Fruit fly (Drosophila melanogaster): ENCODE data around the gene CG9121.
A peak's percentile ranks its signal among the peaks of the same experiment; 100 is the strongest.

The CG9121 gene

dm6 chr2L:5000287-5000871 lies 50.5 kb downstream of the CG9121 start (continued):
- peak; percentile 56 for TF ChIP-seq Poxn (GFP tag; IDR thresholded peaks at IDR 0.05)
- TF ChIP-seq CG1233 (GFP tag; optimal IDR thresholded peaks at IDR 0.05): peak; percentile 86
- TF ChIP-seq CG16813 (GFP tag; IDR thresholded peaks at IDR 0.05; ENCODE audit: partially characterized antibody): 0 out of 3 replicates have a peak, but pooled peaks have one; percentile 13
- TF ChIP-seq CG6765 (GFP tag; optimal IDR thresholded peaks at IDR 0.05): peak; percentile 72
- TF ChIP-seq CG17802 (tag; optimal IDR thresholded peaks at IDR 0.05): peak; percentile 33
- peak; percentile 67 for TF ChIP-seq CG4328 (GFP tag; optimal IDR thresholded peaks at IDR 0.05)
- TF ChIP-seq chm (GFP tag; IDR thresholded peaks at IDR 0.05): peak; percentile 87
- TF ChIP-seq bab2 (GFP tag; optimal IDR thresholded peaks at IDR 0.05): peak; percentile 48
- TF ChIP-seq insv (GFP tag; optimal IDR thresholded peaks at IDR 0.05): peak in 1 of 2 experiments; percentile 47
- peak; percentile 80 for TF ChIP-seq HmgZ (tag; optimal IDR thresholded peaks at IDR 0.05)
- TF ChIP-seq CG12942 (GFP tag; optimal IDR thresholded peaks at IDR 0.05): peak; percentile 54
- peak; percentile 51; the same call in 2 of the 3 replicates for TF ChIP-seq ken (GFP tag; IDR thresholded peaks at IDR 0.05)
- peak; percentile 86 for TF ChIP-seq nmo (GFP tag; optimal IDR thresholded peaks at IDR 0.05)
- peak; percentile 84 for TF ChIP-seq lmd (GFP tag; IDR thresholded peaks at IDR 0.05)
- TF ChIP-seq C15 (GFP tag; IDR thresholded peaks at IDR 0.05): no peak
- TF ChIP-seq Mrtf (GFP tag; IDR thresholded peaks at IDR 0.05): peak; percentile 74; the same call in 2 of the 3 replicates
- TF ChIP-seq zen (tag; optimal IDR thresholded peaks at IDR 0.05): peak; percentile 92
- TF ChIP-seq CG6854 (GFP tag; optimal IDR thresholded peaks at IDR 0.05): peak; percentile 82
- no peak for TF ChIP-seq BEAF-32 (GFP tag; optimal IDR thresholded peaks at IDR 0.05)
- TF ChIP-seq sens-2 (GFP tag; IDR thresholded peaks at IDR 0.05): peak; percentile 60
- TF ChIP-seq Trl (optimal IDR thresholded peaks at IDR 0.05): no peak
- TF ChIP-seq Trl (GFP tag; optimal IDR thresholded peaks at IDR 0.05): peak; percentile 26
- peak; percentile 86 for TF ChIP-seq slbo (GFP tag; IDR thresholded peaks at IDR 0.05)
- peak; percentile 69 for TF ChIP-seq disco-r (GFP tag; optimal IDR thresholded peaks at IDR 0.05)
- TF ChIP-seq CG6254 (GFP tag; optimal IDR thresholded peaks at IDR 0.05): peak; percentile 75
- TF ChIP-seq twi (tag; optimal IDR thresholded peaks at IDR 0.05): peak; percentile 89
- TF ChIP-seq sens (GFP tag): peak; percentile 97
- peak; percentile 67 for TF ChIP-seq nau (GFP tag; optimal IDR thresholded peaks at IDR 0.05)
- peak; percentile 56 for TF ChIP-seq HLH54F (GFP tag; optimal IDR thresholded peaks at IDR 0.05)
- peak; percentile 86 for TF ChIP-seq Oli (tag; optimal IDR thresholded peaks at IDR 0.05)
- TF ChIP-seq CHES-1-like (GFP tag; optimal IDR thresholded peaks at IDR 0.05): peak; percentile 58
- peak; percentile 49 for TF ChIP-seq CG9876 (GFP tag; optimal IDR thresholded peaks at IDR 0.05)
- peak; percentile 49 for TF ChIP-seq CG4854 (GFP tag; optimal IDR thresholded peaks at IDR 0.05)
- no peak for TF ChIP-seq HLH4C (GFP tag; IDR thresholded peaks at IDR 0.05; ENCODE audit: partially characterized antibody)
- peak; percentile 86 for TF ChIP-seq NC2β (GFP tag; optimal IDR thresholded peaks at IDR 0.05)
- no peak for TF ChIP-seq CG10565 (GFP tag; optimal IDR thresholded peaks at IDR 0.05)
- no peak for TF ChIP-seq CG14965 (GFP tag; optimal IDR thresholded peaks at IDR 0.05; ENCODE audit: borderline replicate concordance)
- TF ChIP-seq Fer1 (GFP tag; optimal IDR thresholded peaks at IDR 0.05): peak; percentile 86
- peak; percentile 80 for TF ChIP-seq bcd (GFP tag; optimal IDR thresholded peaks at IDR 0.05)
- no peak for TF ChIP-seq CG31388 (GFP tag; optimal IDR thresholded peaks at IDR 0.05)
- TF ChIP-seq salm (tag; optimal IDR thresholded peaks at IDR 0.05): peak; percentile 63
- no peak for TF ChIP-seq lov (optimal IDR thresholded peaks at IDR 0.05)
- TF ChIP-seq lov (GFP tag; IDR thresholded peaks at IDR 0.05): 0 out of 3 replicates have a peak, but pooled peaks have one; percentile 61
- peak; percentile 70; the same call in 1 of the 2 replicates for TF ChIP-seq klu (GFP tag; IDR thresholded peaks at IDR 0.05)
- TF ChIP-seq inv (GFP tag; IDR thresholded peaks at IDR 0.05; ENCODE audit: partially characterized antibody): no peak
- TF ChIP-seq CG3065 (GFP tag; optimal IDR thresholded peaks at IDR 0.05): peak; percentile 45
- TF ChIP-seq dimm (GFP tag; IDR thresholded peaks at IDR 0.05): peak; percentile 67
- peak; percentile 85 for TF ChIP-seq tio (GFP tag; optimal IDR thresholded peaks at IDR 0.05)
- peak; percentile 86 for TF ChIP-seq CG30431 (GFP tag; optimal IDR thresholded peaks at IDR 0.05)
- TF ChIP-seq Bteb2 (GFP tag; optimal IDR thresholded peaks at IDR 0.05): peak; percentile 59

Measured in whole organism, embryonic.